Fruit fly (Drosophila melanogaster) whole organism, embryonic: Measurements from ENCODE around the gene Lcp65Ae.

ENCODE experiments used
- Bteb2 ChIP-seq: fragments of 200-800 bp; sonication (Bioruptor generic); optimal IDR thresholded peaks from 2 replicates; lab custom pipeline; 2016; ENCODE audit warnings: missing biosample characterization, missing genetic modification characterization
- CG1233 ChIP-seq: fragments of 200-800 bp; sonication (Bioruptor generic); optimal IDR thresholded peaks from 4 replicates; lab custom pipeline; 2018; ENCODE audit warnings: missing biosample characterization, mild to moderate bottlenecking, missing genetic modification characterization
- CG12659 ChIP-seq: fragments of 200-800 bp; sonication (Bioruptor generic); optimal IDR thresholded peaks from 3 replicates; lab custom pipeline; 2017; ENCODE audit warnings: mild to moderate bottlenecking, missing biosample characterization, missing genetic modification reagents, missing genetic modification characterization
- CG14050 ChIP-seq: fragments of 200-800 bp; sonication (Bioruptor generic); IDR thresholded peaks from 3 replicates; pipeline ENCODE4 v1.3.6; 2022; ENCODE audit warnings: missing biosample characterization, missing genetic modification characterization
- CG17568 ChIP-seq: fragments of 200-800 bp; sonication (Bioruptor generic); optimal IDR thresholded peaks from 2 replicates; lab custom pipeline; 2018; ENCODE audit warnings: missing biosample characterization, mild to moderate bottlenecking, missing genetic modification characterization, moderate library complexity
- CG18764 ChIP-seq: fragments of 200-800 bp; sonication (Bioruptor generic); optimal IDR thresholded peaks from 3 replicates; lab custom pipeline; 2016; ENCODE audit warnings: missing biosample characterization, missing genetic modification characterization
- CG31224 ChIP-seq: fragments of 200-800 bp; sonication (Bioruptor generic); IDR thresholded peaks from 2 replicates; pipeline ENCODE4 v1.3.6; 2022; ENCODE audit warnings: missing biosample characterization, missing genetic modification characterization
- CG33213 ChIP-seq: fragments of 200-800 bp; sonication (Bioruptor generic); optimal IDR thresholded peaks from 3 replicates; lab custom pipeline; 2016; ENCODE audit warnings: missing biosample characterization, missing genetic modification characterization
- CG42726 ChIP-seq: fragments of 200-800 bp; sonication (Bioruptor generic); IDR thresholded peaks from 2 replicates; pipeline ENCODE4 v1.3.6; 2022; ENCODE audit warnings: missing biosample characterization, missing genetic modification characterization; ENCODE audit not compliant: partially characterized antibody
- CG4730 ChIP-seq: fragments of 200-800 bp; sonication (Bioruptor generic); IDR thresholded peaks from 2 replicates; pipeline ENCODE4 v1.3.6; 2022; ENCODE audit warnings: missing biosample characterization, missing genetic modification characterization
- CG6689 ChIP-seq: fragments of 200-800 bp; sonication (Bioruptor generic); IDR thresholded peaks from 2 replicates; pipeline ENCODE4 v1.3.6; 2022; ENCODE audit warnings: missing biosample characterization, missing genetic modification characterization
- CG6765 ChIP-seq: fragments of 200-800 bp; sonication (Bioruptor generic); optimal IDR thresholded peaks from 3 replicates; lab custom pipeline; 2017; ENCODE audit warnings: missing biosample characterization, mild to moderate bottlenecking, missing genetic modification characterization
- CG7372 ChIP-seq: fragments of 200-800 bp; sonication (Bioruptor generic); IDR thresholded peaks from 2 replicates; pipeline ENCODE4 v1.3.6; 2022; ENCODE audit warnings: missing biosample characterization, missing genetic modification characterization
- CG7786 ChIP-seq: fragments of 200-800 bp; sonication (Bioruptor generic); optimal IDR thresholded peaks from 2 replicates; lab custom pipeline; 2016; ENCODE audit warnings: missing biosample characterization, missing genetic modification characterization
- CG8765 ChIP-seq: fragments of 200-800 bp; sonication (Bioruptor generic); IDR thresholded peaks from 2 replicates; pipeline ENCODE4 v1.3.6; 2022; ENCODE audit warnings: missing biosample characterization, missing genetic modification characterization
- CG9215 ChIP-seq: fragments of 200-800 bp; sonication (Bioruptor generic); IDR thresholded peaks from 2 replicates; pipeline ENCODE4 v1.3.6; 2022; ENCODE audit warnings: missing biosample characterization, missing genetic modification characterization
- CG9437 ChIP-seq: fragments of 200-800 bp; sonication (Bioruptor generic); optimal IDR thresholded peaks from 2 replicates; lab custom pipeline; 2018; ENCODE audit warnings: missing biosample characterization, mild to moderate bottlenecking, missing genetic modification characterization
- Elba2 ChIP-seq: fragments of 200-800 bp; sonication (Bioruptor generic); optimal IDR thresholded peaks from 3 replicates; lab custom pipeline; 2016; ENCODE audit warnings: missing biosample characterization, missing genetic modification characterization
- H15 ChIP-seq: fragments of 200-800 bp; sonication (Bioruptor generic); IDR thresholded peaks from 3 replicates; pipeline ENCODE4 v1.3.6; 2022; ENCODE audit warnings: missing biosample characterization, missing genetic modification characterization
- HHEX ChIP-seq: fragments of 200-800 bp; sonication (Bioruptor generic); optimal IDR thresholded peaks from 3 replicates; lab custom pipeline; 2017; ENCODE audit warnings: missing biosample characterization, mild to moderate bottlenecking, missing genetic modification characterization, missing genetic modification reagents
- Hr51 ChIP-seq, 2 experiments: fragments of 200-800 bp; sonication (Bioruptor generic); optimal IDR thresholded peaks; 2 replicates in 1 of 2; 3 replicates in 1 of 2; lab custom pipeline; 2016 to 2018; ENCODE audit warnings: missing biosample characterization in 2 of 2, missing genetic modification characterization in 2 of 2, mild to moderate bottlenecking in 1 of 2, moderate library complexity in 1 of 2
- Lim3 ChIP-seq: fragments of 200-800 bp; sonication (Bioruptor generic); IDR thresholded peaks from 2 replicates; pipeline ENCODE4 v1.3.6; 2022; ENCODE audit warnings: missing biosample characterization, missing genetic modification characterization
- Pdp1 ChIP-seq, 2 experiments: fragments of 200-800 bp; sonication (Bioruptor generic); optimal IDR thresholded peaks; 3 replicates each; lab custom pipeline; 2016; ENCODE audit warnings: missing biosample characterization in 2 of 2, missing genetic modification characterization in 2 of 2, mild to moderate bottlenecking in 1 of 2, moderate library complexity in 1 of 2
- Ravus ChIP-seq: fragments of 200-800 bp; sonication (Bioruptor generic); IDR thresholded peaks from 2 replicates; pipeline ENCODE4 v1.3.6; 2022; ENCODE audit warnings: missing biosample characterization, missing genetic modification characterization
- Ssrp ChIP-seq: fragments of 200-800 bp; sonication (Bioruptor generic); optimal IDR thresholded peaks from 2 replicates; lab custom pipeline; 2018; ENCODE audit warnings: missing biosample characterization, mild to moderate bottlenecking, missing genetic modification characterization, moderate library complexity
- Taf1 ChIP-seq: fragments of 200-800 bp; sonication (Bioruptor generic); IDR thresholded peaks from 2 replicates; pipeline ENCODE4 v1.3.6; 2022; ENCODE audit warnings: missing biosample characterization, missing genetic modification characterization
- ash1 ChIP-seq: fragments of 200-800 bp; sonication (Bioruptor generic); optimal IDR thresholded peaks from 2 replicates; lab custom pipeline; 2018; ENCODE audit warnings: missing biosample characterization, mild to moderate bottlenecking, missing genetic modification characterization
- cg ChIP-seq: fragments of 200-800 bp; sonication (Bioruptor generic); optimal IDR thresholded peaks from 3 replicates; lab custom pipeline; 2019; ENCODE audit warnings: missing biosample characterization, mild to moderate bottlenecking, missing genetic modification characterization, moderate library complexity
- dan ChIP-seq: fragments of 200-800 bp; sonication (Bioruptor generic); IDR thresholded peaks from 2 replicates; pipeline ENCODE4 v1.3.6; 2022; ENCODE audit warnings: missing biosample characterization, missing genetic modification characterization
- disco-r ChIP-seq: fragments of 200-800 bp; sonication (Bioruptor generic); optimal IDR thresholded peaks from 2 replicates; lab custom pipeline; 2016; ENCODE audit warnings: missing biosample characterization, missing genetic modification characterization
- dpn ChIP-seq, 2 experiments: fragments of 200-800 bp; sonication (Bioruptor generic); optimal IDR thresholded peaks; 3 replicates each; lab custom pipeline; 2016; ENCODE audit warnings: missing biosample characterization in 2 of 2, missing genetic modification characterization in 2 of 2
- esg ChIP-seq: fragments of 200-800 bp; sonication (Bioruptor generic); conservative IDR thresholded peaks from 2 replicates; pipeline ENCODE4 v1.3.6; 2022; ENCODE audit warnings: missing biosample characterization, missing genetic modification characterization
- fd102C ChIP-seq: fragments of 200-800 bp; sonication (Bioruptor generic); optimal IDR thresholded peaks from 2 replicates; lab custom pipeline; 2018; ENCODE audit warnings: missing biosample characterization, mild to moderate bottlenecking, missing genetic modification characterization, moderate library complexity
- fd64A ChIP-seq: fragments of 200-800 bp; sonication (Bioruptor generic); optimal IDR thresholded peaks from 3 replicates; lab custom pipeline; 2018; ENCODE audit warnings: missing biosample characterization, mild to moderate bottlenecking, missing genetic modification characterization
- kah ChIP-seq: fragments of 200-800 bp; sonication (Bioruptor generic); optimal IDR thresholded peaks from 2 replicates; lab custom pipeline; 2018; ENCODE audit warnings: missing biosample characterization, mild to moderate bottlenecking, missing genetic modification characterization
- klu ChIP-seq: fragments of 200-800 bp; sonication (Bioruptor generic); IDR thresholded peaks from 2 replicates; pipeline ENCODE4 v1.3.6; 2022; ENCODE audit warnings: missing biosample characterization, missing genetic modification characterization
- kni ChIP-seq: fragments of 200-800 bp; sonication (Bioruptor generic); optimal IDR thresholded peaks from 3 replicates; lab custom pipeline; 2017; ENCODE audit warnings: mild to moderate bottlenecking, missing biosample characterization, missing genetic modification reagents, missing genetic modification characterization
- lab ChIP-seq: fragments of 200-800 bp; sonication (Bioruptor generic); optimal IDR thresholded peaks from 3 replicates; lab custom pipeline; 2017; ENCODE audit warnings: missing biosample characterization, missing genetic modification characterization, mild to moderate bottlenecking, moderate library complexity, missing genetic modification reagents
- maf-S ChIP-seq: fragments of 200-800 bp; sonication (Bioruptor generic); optimal IDR thresholded peaks from 2 replicates; lab custom pipeline; 2016; ENCODE audit warnings: missing biosample characterization, missing genetic modification characterization
- nmo ChIP-seq: fragments of 200-800 bp; sonication (Bioruptor generic); optimal IDR thresholded peaks from 2 replicates; lab custom pipeline; 2018; ENCODE audit warnings: missing biosample characterization, mild to moderate bottlenecking, missing genetic modification characterization, moderate library complexity
- pnt ChIP-seq: fragments of 200-800 bp; sonication (Bioruptor generic); optimal IDR thresholded peaks from 3 replicates; lab custom pipeline; 2016; ENCODE audit warnings: missing biosample characterization, missing genetic modification characterization
- pros ChIP-seq: fragments of 200-800 bp; sonication (Bioruptor generic); optimal IDR thresholded peaks from 3 replicates; lab custom pipeline; 2019; ENCODE audit warnings: missing biosample characterization, mild to moderate bottlenecking, missing genetic modification characterization, moderate library complexity
- psq ChIP-seq: fragments of 200-800 bp; sonication (Bioruptor generic); optimal IDR thresholded peaks from 2 replicates; lab custom pipeline; 2017; ENCODE audit warnings: missing biosample characterization, missing genetic modification characterization
- repo ChIP-seq: fragments of 200-800 bp; sonication (Bioruptor generic); optimal IDR thresholded peaks from 2 replicates; lab custom pipeline; 2016; ENCODE audit warnings: missing biosample characterization, missing genetic modification characterization
- tgo ChIP-seq: fragments of 200-800 bp; sonication (Bioruptor generic); IDR thresholded peaks from 3 replicates; pipeline ENCODE4 v1.3.6; 2022; ENCODE audit warnings: missing biosample characterization, missing genetic modification characterization
- tin ChIP-seq: fragments of 200-800 bp; sonication (Bioruptor generic); optimal IDR thresholded peaks from 3 replicates; lab custom pipeline; 2016; ENCODE audit warnings: missing biosample characterization, missing genetic modification characterization
- tio ChIP-seq: fragments of 200-800 bp; sonication (Bioruptor generic); optimal IDR thresholded peaks from 2 replicates; lab custom pipeline; 2017; ENCODE audit warnings: missing biosample characterization, missing genetic modification characterization, inconsistent platforms
- tna ChIP-seq: fragments of 200-800 bp; sonication (Bioruptor generic); IDR thresholded peaks from 2 replicates; pipeline ENCODE4 v1.3.6; 2022; ENCODE audit warnings: missing biosample characterization, missing genetic modification characterization; ENCODE audit not compliant: partially characterized antibody
- vfl ChIP-seq: fragments of 200-800 bp; sonication (Bioruptor generic); optimal IDR thresholded peaks from 2 replicates; lab custom pipeline; 2016; ENCODE audit warnings: missing biosample characterization, missing genetic modification characterization
- yki ChIP-seq: fragments of >200 bp; optimal IDR thresholded peaks from 3 replicates; lab custom pipeline; 2018

Lcp65Ae gene

dm6 chr3L:6181776-6182175, 43.9 kb upstream of the Lcp65Ae start, which contains the start of gene CG10274 (continued):
- peak; percentile 37 for TF ChIP-seq fd102C
- TF ChIP-seq CG9215 (GFP tag; lab: Robert Waterston, UW), result peak; percentile 77
- peak in 1 of 2 experiments; percentile 50 for TF ChIP-seq Hr51 (GFP tag; optimal IDR thresholded peaks at IDR 0.05; lab: Kevin White, UChicago)
- TF ChIP-seq CG7786, result peak; percentile 71
- peak; percentile 50 for TF ChIP-seq Elba2 (GFP tag; lab: Kevin White, UChicago)
- peak; percentile 79 for TF ChIP-seq tin (GFP tag; lab: Kevin White, UChicago)

dm6 chr3L:6173826-6174255, 35.9 kb upstream of the Lcp65Ae start, which contains the start of the genes fmt and CG7376:
Gene fmt, minus strand, starts transcription at chr3L:6173880.
Gene CG7376, plus strand, starts transcription at chr3L:6174248.
- TF ChIP-seq lab (GFP tag; lab: Kevin White, UChicago), result no peak
- TF ChIP-seq CG42726 (GFP tag; lab: Robert Waterston, UW), result no peak
- no peak for TF ChIP-seq CG8765 (GFP tag; lab: Robert Waterston, UW)
- TF ChIP-seq Ssrp (tag; lab: Kevin White, UChicago), result peak; percentile 15
- TF ChIP-seq dan, result no peak
- TF ChIP-seq vfl (GFP tag; lab: Kevin White, UChicago), result no peak
- no peak for TF ChIP-seq CG6689
- TF ChIP-seq disco-r (GFP tag; lab: Kevin White, UChicago), result no peak
- TF ChIP-seq CG12659 (GFP tag; lab: Kevin White, UChicago), result peak; percentile 80
- no peak for TF ChIP-seq klu
- TF ChIP-seq HHEX, result no peak
- no peak for TF ChIP-seq CG18764 (GFP tag; lab: Kevin White, UChicago)
- TF ChIP-seq CG9437 (GFP tag; lab: Kevin White, UChicago), result peak; percentile 4
- TF ChIP-seq fd64A (GFP tag; lab: Kevin White, UChicago), result no peak
- no peak for TF ChIP-seq CG7372 (GFP tag; lab: Robert Waterston, UW)
- no peak for TF ChIP-seq CG4730 (GFP tag; lab: Robert Waterston, UW)
- TF ChIP-seq kni (GFP tag; lab: Kevin White, UChicago), result no peak
- TF ChIP-seq CG7786, result no peak
- peak; percentile 84 for TF ChIP-seq tna (GFP tag; lab: Robert Waterston, UW)
- TF ChIP-seq Taf1, result no peak
- no peak; the same call in 1 of the 2 replicates for TF ChIP-seq esg (GFP tag; lab: Robert Waterston, UW)
- no peak for TF ChIP-seq pros (GFP tag; lab: Kevin White, UChicago)
- peak in 1 of 2 experiments; percentile 42 for TF ChIP-seq dpn (GFP tag; optimal IDR thresholded peaks at IDR 0.05; lab: Kevin White, UChicago)
- TF ChIP-seq tio (GFP tag; lab: Kevin White, UChicago), result no peak
- TF ChIP-seq maf-S, result no peak
- no peak for TF ChIP-seq H15 (GFP tag; lab: Robert Waterston, UW)
- TF ChIP-seq Pdp1 (GFP tag; optimal IDR thresholded peaks at IDR 0.05; lab: Kevin White, UChicago), result no peak
- TF ChIP-seq Lim3, result no peak
- no peak for TF ChIP-seq CG31224
- no peak for TF ChIP-seq CG17568
- TF ChIP-seq cg, result no peak
- TF ChIP-seq Ravus (GFP tag; lab: Robert Waterston, UW), result no peak
- TF ChIP-seq CG14050 (GFP tag; lab: Robert Waterston, UW), result no peak
- no peak for TF ChIP-seq yki (lab: Kevin White, UChicago)
- no peak for TF ChIP-seq CG33213 (GFP tag; lab: Kevin White, UChicago)
- TF ChIP-seq Bteb2 (GFP tag; lab: Kevin White, UChicago), result no peak
- TF ChIP-seq CG1233 (GFP tag; lab: Kevin White, UChicago), result no peak
- no peak for TF ChIP-seq kah (GFP tag; lab: Kevin White, UChicago)
- TF ChIP-seq tgo (GFP tag; lab: Robert Waterston, UW), result no peak
- no peak for TF ChIP-seq pnt (GFP tag; lab: Kevin White, UChicago)
- no peak for TF ChIP-seq CG6765 (GFP tag; lab: Kevin White, UChicago)
- TF ChIP-seq ash1 (GFP tag; lab: Kevin White, UChicago), result no peak
- peak; percentile 80 for TF ChIP-seq nmo
- no peak for TF ChIP-seq repo (GFP tag; lab: Kevin White, UChicago)
- no peak for TF ChIP-seq psq (GFP tag; lab: Kevin White, UChicago)
